Fruit fly (Drosophila melanogaster): ENCODE results near the gene VhaAC39-1.
A peak's percentile ranks its signal among the peaks of the same experiment; 100 is the strongest.

The VhaAC39-1 gene

dm6 chrX:3868456-3869023 lies 12.0 kb upstream of the VhaAC39-1 start, which contains the start of gene CG2930 (continued):
- TF ChIP-seq CG6854 (GFP tag; optimal IDR thresholded peaks at IDR 0.05) (peak; percentile 89), ss (GFP tag; optimal IDR thresholded peaks at IDR 0.05) (peak; percentile 95 to 97), dac (GFP tag; optimal IDR thresholded peaks at IDR 0.05) (peak; percentile 89), CG31627 (GFP tag; optimal IDR thresholded peaks at IDR 0.05) (peak; percentile 97), Met (GFP tag; optimal IDR thresholded peaks at IDR 0.05) (peak; percentile 94), eg (GFP tag; IDR thresholded peaks at IDR 0.05) (peak; percentile 98), CG11902 (GFP tag; optimal IDR thresholded peaks at IDR 0.05) (peak; percentile 97), Hr38 (GFP tag; optimal IDR thresholded peaks at IDR 0.05) (no peak), CG4318 (GFP tag; optimal IDR thresholded peaks at IDR 0.05) (peak; percentile 90)

dm6 chrX:3869092-3869491 lies 11.5 kb upstream of the VhaAC39-1 start:
- TF ChIP-seq vri (GFP tag; optimal IDR thresholded peaks at IDR 0.05) = peak; percentile 16
- peak; percentile 36 for TF ChIP-seq fkh (GFP tag; optimal IDR thresholded peaks at IDR 0.05)
- no peak for TF ChIP-seq cyc (GFP tag; optimal IDR thresholded peaks at IDR 0.05)

DNA sequence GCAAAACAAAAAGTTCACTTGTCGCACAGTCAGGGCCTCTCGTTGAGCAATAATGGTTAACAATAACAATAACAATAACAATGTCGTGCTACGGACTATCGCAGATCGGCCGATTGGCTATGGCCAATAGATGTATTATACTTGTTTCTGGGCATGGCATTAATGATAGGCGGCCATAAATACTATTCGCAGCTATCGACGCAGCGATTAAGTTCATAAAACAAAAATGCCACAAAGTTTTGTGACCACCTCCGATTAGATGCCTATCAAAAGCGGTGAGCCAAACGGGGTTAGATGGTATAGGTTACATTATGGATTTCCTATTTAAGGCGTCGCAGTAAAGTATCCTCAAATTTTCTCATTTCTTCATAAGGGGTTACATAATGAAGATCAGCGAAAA lies 10.0 kb upstream of the VhaAC39-1 start:
- no peak for TF ChIP-seq Hr4 (GFP tag; optimal IDR thresholded peaks at IDR 0.05)

dm6 chrX:3871889-3872409 lies 8.6 kb upstream of the VhaAC39-1 start, which contains the start of gene yin:
yin (minus strand) TSS chrX:3871939.
- 0 out of 3 replicates have a peak, but pooled peaks have one; percentile 31 for TF ChIP-seq eg (GFP tag; IDR thresholded peaks at IDR 0.05)
- no peak for TF ChIP-seq dsx (GFP tag; optimal IDR thresholded peaks at IDR 0.05; ENCODE audit: poor library complexity, severe bottlenecking)
- TF ChIP-seq svp (GFP tag) = peak; percentile 70

- TF ChIP-seq Sox102F (GFP tag; optimal IDR thresholded peaks at IDR 0.05) = no peak
- TF ChIP-seq CG4318 (GFP tag; optimal IDR thresholded peaks at IDR 0.05) = no peak
- no peak for TF ChIP-seq CG31627 (GFP tag; optimal IDR thresholded peaks at IDR 0.05)
- TF ChIP-seq acj6 (GFP tag; optimal IDR thresholded peaks at IDR 0.05) = no peak
- TF ChIP-seq CG8319 (GFP tag; optimal IDR thresholded peaks at IDR 0.05) = no peak
- no peak for TF ChIP-seq vri (GFP tag; optimal IDR thresholded peaks at IDR 0.05)
- no peak for TF ChIP-seq Met (GFP tag; optimal IDR thresholded peaks at IDR 0.05)
- TF ChIP-seq CG3032 (tag; optimal IDR thresholded peaks at IDR 0.05) = no peak
- no peak for TF ChIP-seq topi (GFP tag; optimal IDR thresholded peaks at IDR 0.05)
- TF ChIP-seq CG8119 (GFP tag; IDR thresholded peaks at IDR 0.05) = no peak
- TF ChIP-seq Sox14 (GFP tag; optimal IDR thresholded peaks at IDR 0.05) = no peak
- no peak for TF ChIP-seq CG6792 (GFP tag; optimal IDR thresholded peaks at IDR 0.05)
- TF ChIP-seq fd85E (GFP tag; optimal IDR thresholded peaks at IDR 0.05) = no peak
- TF ChIP-seq CG3919 (GFP tag; optimal IDR thresholded peaks at IDR 0.05) = no peak
- TF ChIP-seq Smox (GFP tag; optimal IDR thresholded peaks at IDR 0.05) = no peak
- TF ChIP-seq ss (GFP tag; optimal IDR thresholded peaks at IDR 0.05) = no peak
- no peak for TF ChIP-seq Hr4 (GFP tag; optimal IDR thresholded peaks at IDR 0.05)
- no peak for TF ChIP-seq CG1621 (tag; optimal IDR thresholded peaks at IDR 0.05)
- TF ChIP-seq svp (GFP tag) = no peak
- no peak for TF ChIP-seq dsx (GFP tag; optimal IDR thresholded peaks at IDR 0.05; ENCODE audit: poor library complexity, severe bottlenecking)
Observed at dm6 chrX:3874452-3874851, 6.1 kb upstream of the VhaAC39-1 start.

dm6 chrX:3874949-3875348 lies 5.6 kb upstream of the VhaAC39-1 start:
- TF ChIP-seq svp (GFP tag) (no peak), Sox102F (GFP tag; optimal IDR thresholded peaks at IDR 0.05) (no peak), cyc (GFP tag; optimal IDR thresholded peaks at IDR 0.05) (no peak), Ets21C (GFP tag; optimal IDR thresholded peaks at IDR 0.05) (no peak), CG3032 (tag; optimal IDR thresholded peaks at IDR 0.05) (no peak), CG15336 (GFP tag; IDR thresholded peaks at IDR 0.05) (no peak), Gug (GFP tag; IDR thresholded peaks at IDR 0.05) (no peak), CG4318 (GFP tag; optimal IDR thresholded peaks at IDR 0.05) (no peak), CG9139 (GFP tag; optimal IDR thresholded peaks at IDR 0.05) (no peak), CG1621 (tag; optimal IDR thresholded peaks at IDR 0.05) (no peak), CG8632 (GFP tag; optimal IDR thresholded peaks at IDR 0.05) (no peak), CG11762 (GFP tag; optimal IDR thresholded peaks at IDR 0.05; ENCODE audit: insufficient read depth) (no peak)

All from whole organism, prepupa.